ENCODE assay signal across 1 fruit fly cellular context in the genomic region with DNA sequence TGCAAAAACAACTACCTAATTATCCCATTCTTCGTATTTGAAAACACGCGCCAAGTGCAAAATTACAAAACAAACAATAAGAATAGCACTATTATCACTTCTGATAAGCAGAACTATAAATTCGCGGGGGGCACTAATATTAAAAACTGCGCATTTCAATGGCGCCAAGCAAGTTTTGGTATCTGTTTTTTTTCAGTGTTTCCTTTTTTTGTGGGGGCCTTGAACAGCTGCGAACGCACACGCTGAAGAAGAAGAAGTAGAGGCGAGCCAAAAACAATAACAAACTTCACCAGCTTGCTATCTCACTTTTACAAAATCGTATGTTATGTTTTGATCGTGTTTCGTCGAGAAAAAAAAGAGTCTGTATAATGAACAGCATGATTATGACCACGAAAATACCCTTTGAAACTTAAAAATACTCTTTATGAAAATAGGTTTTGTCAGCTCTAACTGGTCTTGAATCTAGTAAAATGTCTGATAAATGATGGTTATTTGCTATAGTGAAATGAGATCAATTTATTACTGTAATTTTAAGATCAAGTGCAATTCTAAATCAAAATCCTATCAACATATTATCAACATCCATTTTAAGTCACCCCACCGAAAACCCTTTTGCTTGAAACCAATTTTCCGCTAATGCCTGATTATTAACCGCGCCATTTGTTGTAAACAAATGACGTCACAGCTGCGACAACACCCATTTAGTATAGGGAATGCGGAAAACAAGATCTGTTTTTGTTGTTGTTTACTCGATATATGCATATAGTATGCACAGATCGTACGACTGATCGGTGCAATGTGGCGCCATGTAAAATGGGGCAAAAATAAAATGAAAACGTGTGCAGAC.
A peak's percentile ranks its signal among the peaks of the same experiment; 100 is the strongest.
TF ChIP-seq lines count a peak whose summit lies in the region.

No protein-coding gene starts in this region.

TF ChIP-seq in whole organism, embryonic, 481 proteins besides CTCF, POLR2A, EP300 and RAD21 (continued from another document and continues in another):
- TF ChIP-seq chinmo (GFP tag; IDR thresholded peaks at IDR 0.05; lab: Robert Waterston, UW; ENCODE audit: partially characterized antibody): peak; percentile 70; the same call in 2 of the 4 replicates
- peak; percentile 46; the same call in 1 of the 2 replicates for TF ChIP-seq CG11696 (GFP tag; IDR thresholded peaks at IDR 0.05; lab: Robert Waterston, UW)
- no peak for TF ChIP-seq CG42726 (GFP tag; IDR thresholded peaks at IDR 0.05; lab: Robert Waterston, UW; ENCODE audit: partially characterized antibody)
- no peak for TF ChIP-seq Poxn (GFP tag; IDR thresholded peaks at IDR 0.05; lab: Robert Waterston, UW)
- TF ChIP-seq CG10959 (GFP tag; IDR thresholded peaks at IDR 0.05; lab: Robert Waterston, UW): peak; percentile 31; the same call in 1 of the 2 replicates
- no peak for TF ChIP-seq danr (GFP tag; IDR thresholded peaks at IDR 0.05; lab: Robert Waterston, UW)
- TF ChIP-seq sc (optimal IDR thresholded peaks at IDR 0.05; lab: Kevin White, UChicago): no peak
- TF ChIP-seq sc (GFP tag; optimal IDR thresholded peaks at IDR 0.05; lab: Kevin White, UChicago): no peak
- TF ChIP-seq Taf1 (GFP tag; IDR thresholded peaks at IDR 0.05; lab: Robert Waterston, UW): no peak
- TF ChIP-seq CG6791 (GFP tag; IDR thresholded peaks at IDR 0.05; lab: Robert Waterston, UW; ENCODE audit: partially characterized antibody): no peak
- TF ChIP-seq br (optimal IDR thresholded peaks at IDR 0.05; lab: Kevin White, UChicago): no peak
- TF ChIP-seq CG3726 (GFP tag; IDR thresholded peaks at IDR 0.05; lab: Robert Waterston, UW): no peak
- TF ChIP-seq lbe (GFP tag; optimal IDR thresholded peaks at IDR 0.05; lab: Kevin White, UChicago): no peak
- TF ChIP-seq CG18476 (GFP tag; optimal IDR thresholded peaks at IDR 0.05; lab: Kevin White, UChicago): peak; percentile 15
- peak; percentile 27 for TF ChIP-seq pum (GFP tag; optimal IDR thresholded peaks at IDR 0.05; lab: Kevin White, UChicago)
- TF ChIP-seq Dbx (GFP tag; IDR thresholded peaks at IDR 0.05; lab: Robert Waterston, UW): peak; percentile 72; the same call in 2 of the 3 replicates
- TF ChIP-seq bbx (GFP tag; IDR thresholded peaks at IDR 0.05; lab: Robert Waterston, UW; ENCODE audit: partially characterized antibody): no peak
- no peak for TF ChIP-seq Bdp1 (GFP tag; optimal IDR thresholded peaks at IDR 0.05; lab: Kevin White, UChicago)
- no peak for TF ChIP-seq tup (GFP tag; optimal IDR thresholded peaks at IDR 0.05; lab: Kevin White, UChicago)
- peak; percentile 17 for TF ChIP-seq CG4617 (GFP tag; optimal IDR thresholded peaks at IDR 0.05; lab: Kevin White, UChicago; ENCODE audit: borderline replicate concordance)
- peak; percentile 63 for TF ChIP-seq Hmr (GFP tag; optimal IDR thresholded peaks at IDR 0.05; lab: Kevin White, UChicago)
- TF ChIP-seq otp (GFP tag; IDR thresholded peaks at IDR 0.05; lab: Robert Waterston, UW): no peak; the same call in 2 of the 3 replicates
- TF ChIP-seq cato (GFP tag; optimal IDR thresholded peaks at IDR 0.05; lab: Kevin White, UChicago; ENCODE audit: borderline replicate concordance): peak; percentile 2
- no peak for TF ChIP-seq dan (GFP tag; IDR thresholded peaks at IDR 0.05; lab: Robert Waterston, UW)
- peak; percentile 59; the same call in 1 of the 3 replicates for TF ChIP-seq zfh1 (GFP tag; IDR thresholded peaks at IDR 0.05; lab: Robert Waterston, UW)
- no peak for TF ChIP-seq Abd-B (GFP tag; optimal IDR thresholded peaks at IDR 0.05; lab: Kevin White, UChicago)
- TF ChIP-seq CG12299 (tag; optimal IDR thresholded peaks at IDR 0.05; lab: Kevin White, UChicago): peak; percentile 31
- TF ChIP-seq dpn (GFP tag; optimal IDR thresholded peaks at IDR 0.05; lab: Kevin White, UChicago): peak; percentile 66 to 74
- TF ChIP-seq CG14710 (tag; optimal IDR thresholded peaks at IDR 0.05; lab: Kevin White, UChicago): peak; percentile 49
- 0 out of 3 replicates have a peak, but pooled peaks have one; percentile 47 for TF ChIP-seq ken (GFP tag; IDR thresholded peaks at IDR 0.05; lab: Robert Waterston, UW)
- TF ChIP-seq CG3407 (GFP tag; optimal IDR thresholded peaks at IDR 0.05; lab: Kevin White, UChicago): peak; percentile 17
- 0 out of 2 replicates have a peak, but pooled peaks have one; percentile 36 for TF ChIP-seq CG1024 (GFP tag; IDR thresholded peaks at IDR 0.05; lab: Robert Waterston, UW)
- no peak for TF ChIP-seq pita (GFP tag; optimal IDR thresholded peaks at IDR 0.05; lab: Kevin White, UChicago)
- no peak for TF ChIP-seq gfzf (GFP tag; optimal IDR thresholded peaks at IDR 0.05; lab: Kevin White, UChicago)
- TF ChIP-seq C15 (GFP tag; IDR thresholded peaks at IDR 0.05; lab: Robert Waterston, UW): no peak
- peak; percentile 90 for TF ChIP-seq D19A (tag; optimal IDR thresholded peaks at IDR 0.05; lab: Kevin White, UChicago)
- TF ChIP-seq rib (GFP tag; IDR thresholded peaks at IDR 0.05; lab: Robert Waterston, UW): peak; percentile 68
- no peak for TF ChIP-seq CG2129 (GFP tag; IDR thresholded peaks at IDR 0.05; lab: Robert Waterston, UW; ENCODE audit: partially characterized antibody)
- TF ChIP-seq CG8290 (GFP tag; optimal IDR thresholded peaks at IDR 0.05; lab: Kevin White, UChicago): peak; percentile 24
- TF ChIP-seq CG8290 (tag; optimal IDR thresholded peaks at IDR 0.05; lab: Kevin White, UChicago): peak in 1 of 2 experiments; percentile 60
- TF ChIP-seq Dref (GFP tag; IDR thresholded peaks at IDR 0.05; lab: Robert Waterston, UW): no peak
- peak; percentile 77 for TF ChIP-seq NfI (GFP tag; optimal IDR thresholded peaks at IDR 0.05; lab: Kevin White, UChicago)
- no peak for TF ChIP-seq CG8388 (GFP tag; optimal IDR thresholded peaks at IDR 0.05; lab: Kevin White, UChicago)
- no peak; the same call in 1 of the 2 replicates for TF ChIP-seq chm (GFP tag; IDR thresholded peaks at IDR 0.05; lab: Robert Waterston, UW)
- TF ChIP-seq Antp (GFP tag; optimal IDR thresholded peaks at IDR 0.05; lab: Kevin White, UChicago): peak; percentile 74
- peak; percentile 73; the same call in 1 of the 2 replicates for TF ChIP-seq E2f2 (GFP tag; IDR thresholded peaks at IDR 0.05; lab: Robert Waterston, UW)
- no peak for TF ChIP-seq Doc3 (GFP tag; IDR thresholded peaks at IDR 0.05; lab: Robert Waterston, UW; ENCODE audit: partially characterized antibody)
- no peak; the same call in 1 of the 3 replicates for TF ChIP-seq croc (GFP tag; conservative IDR thresholded peaks at IDR 0.05; lab: Robert Waterston, UW)
- peak; percentile 57 for TF ChIP-seq Ets97D (GFP tag; optimal IDR thresholded peaks at IDR 0.05; lab: Kevin White, UChicago)
- TF ChIP-seq CG4707 (GFP tag; optimal IDR thresholded peaks at IDR 0.05; lab: Kevin White, UChicago): no peak
- TF ChIP-seq trem (tag; optimal IDR thresholded peaks at IDR 0.05; lab: Kevin White, UChicago): peak; percentile 14
- no peak for TF ChIP-seq cad (GFP tag; optimal IDR thresholded peaks at IDR 0.05; lab: Kevin White, UChicago)
- TF ChIP-seq CG15601 (tag; optimal IDR thresholded peaks at IDR 0.05; lab: Kevin White, UChicago): no peak
- TF ChIP-seq dysf (GFP tag; IDR thresholded peaks at IDR 0.05; lab: Robert Waterston, UW): peak; percentile 58; the same call in 2 of the 3 replicates
- no peak for TF ChIP-seq Sry-β (GFP tag; optimal IDR thresholded peaks at IDR 0.05; lab: Kevin White, UChicago)
- TF ChIP-seq CG18764 (GFP tag; optimal IDR thresholded peaks at IDR 0.05; lab: Kevin White, UChicago): peak; percentile 63
- no peak for TF ChIP-seq CG15011 (GFP tag; optimal IDR thresholded peaks at IDR 0.05; lab: Kevin White, UChicago)
- peak; percentile 39 for TF ChIP-seq CG4820 (GFP tag; optimal IDR thresholded peaks at IDR 0.05; lab: Kevin White, UChicago)
- no peak for TF ChIP-seq CG3995 (GFP tag; optimal IDR thresholded peaks at IDR 0.05; lab: Kevin White, UChicago)
- TF ChIP-seq sob (GFP tag; IDR thresholded peaks at IDR 0.05; lab: Robert Waterston, UW): peak; percentile 37; the same call in 1 of the 2 replicates
- TF ChIP-seq Stat92E (GFP tag; optimal IDR thresholded peaks at IDR 0.05; lab: Kevin White, UChicago): no peak
- no peak for TF ChIP-seq Hey (tag; optimal IDR thresholded peaks at IDR 0.05; lab: Kevin White, UChicago)
- no peak for TF ChIP-seq CG7271 (tag; optimal IDR thresholded peaks at IDR 0.05; lab: Kevin White, UChicago)
- peak; percentile 40 for TF ChIP-seq Myb (GFP tag; optimal IDR thresholded peaks at IDR 0.05; lab: Kevin White, UChicago)
- peak; percentile 12 for TF ChIP-seq YL-1 (GFP tag; optimal IDR thresholded peaks at IDR 0.05; lab: Kevin White, UChicago)
- no peak for TF ChIP-seq cas (GFP tag; IDR thresholded peaks at IDR 0.05; lab: Robert Waterston, UW)
- peak; percentile 62 for TF ChIP-seq caup (GFP tag; optimal IDR thresholded peaks at IDR 0.05; lab: Kevin White, UChicago; ENCODE audit: severe bottlenecking)
- peak; percentile 50 for TF ChIP-seq PHDP (tag; optimal IDR thresholded peaks at IDR 0.05; lab: Kevin White, UChicago)
- TF ChIP-seq lmd (GFP tag; IDR thresholded peaks at IDR 0.05; lab: Robert Waterston, UW): peak; percentile 55
- peak; percentile 59 for TF ChIP-seq CG30403 (GFP tag; optimal IDR thresholded peaks at IDR 0.05; lab: Kevin White, UChicago)
- TF ChIP-seq Lhr (GFP tag; optimal IDR thresholded peaks at IDR 0.05; lab: Kevin White, UChicago): no peak
- TF ChIP-seq ATbp (GFP tag; optimal IDR thresholded peaks at IDR 0.05; lab: Kevin White, UChicago): no peak
- peak; percentile 53 for TF ChIP-seq HLH54F (GFP tag; optimal IDR thresholded peaks at IDR 0.05; lab: Kevin White, UChicago)
- TF ChIP-seq ftz-f1 (GFP tag; optimal IDR thresholded peaks at IDR 0.05; lab: Kevin White, UChicago): peak; percentile 97
- TF ChIP-seq bab2 (GFP tag; optimal IDR thresholded peaks at IDR 0.05; lab: Kevin White, UChicago): peak; percentile 51
- TF ChIP-seq Fer3 (tag; optimal IDR thresholded peaks at IDR 0.05; lab: Kevin White, UChicago): peak; percentile 16
- TF ChIP-seq gsb (GFP tag; IDR thresholded peaks at IDR 0.05; lab: Robert Waterston, UW): 0 out of 2 replicates have a peak, but pooled peaks have one; percentile 16
- no peak for TF ChIP-seq CG13287 (GFP tag; IDR thresholded peaks at IDR 0.05; lab: Robert Waterston, UW; ENCODE audit: partially characterized antibody)
- peak; percentile 14 for TF ChIP-seq Ssrp (tag; optimal IDR thresholded peaks at IDR 0.05; lab: Kevin White, UChicago)
- no peak for TF ChIP-seq inv (GFP tag; IDR thresholded peaks at IDR 0.05; lab: Robert Waterston, UW; ENCODE audit: partially characterized antibody)
- TF ChIP-seq Xrp1 (GFP tag; IDR thresholded peaks at IDR 0.05; lab: Robert Waterston, UW): peak; percentile 80
- TF ChIP-seq zfh2 (GFP tag; optimal IDR thresholded peaks at IDR 0.05; lab: Kevin White, UChicago): peak; percentile 58
- peak; percentile 47 for TF ChIP-seq crc (GFP tag; optimal IDR thresholded peaks at IDR 0.05; lab: Kevin White, UChicago)
- no peak for TF ChIP-seq Jarid2 (GFP tag; optimal IDR thresholded peaks at IDR 0.05; lab: Kevin White, UChicago)
- TF ChIP-seq B-H2 (GFP tag; optimal IDR thresholded peaks at IDR 0.05; lab: Kevin White, UChicago): peak; percentile 75
- TF ChIP-seq gro (GFP tag; optimal IDR thresholded peaks at IDR 0.05; lab: Kevin White, UChicago): peak; percentile 76
- TF ChIP-seq Mad (GFP tag; optimal IDR thresholded peaks at IDR 0.05; lab: Kevin White, UChicago): no peak
- no peak for TF ChIP-seq tna (GFP tag; IDR thresholded peaks at IDR 0.05; lab: Robert Waterston, UW; ENCODE audit: partially characterized antibody)
- TF ChIP-seq en (GFP tag; optimal IDR thresholded peaks at IDR 0.05; lab: Kevin White, UChicago): peak; percentile 45
- TF ChIP-seq CG17186 (GFP tag; optimal IDR thresholded peaks at IDR 0.05; lab: Kevin White, UChicago): no peak
- TF ChIP-seq phol (tag; optimal IDR thresholded peaks at IDR 0.05; lab: Kevin White, UChicago): peak; percentile 66
- peak; percentile 23 for TF ChIP-seq fd96Cb (tag; optimal IDR thresholded peaks at IDR 0.05; lab: Kevin White, UChicago)
- peak; percentile 48 for TF ChIP-seq CG7839 (tag; optimal IDR thresholded peaks at IDR 0.05; lab: Kevin White, UChicago)
- peak; percentile 17 for TF ChIP-seq NC2α (GFP tag; optimal IDR thresholded peaks at IDR 0.05; lab: Kevin White, UChicago)
- TF ChIP-seq sens (GFP tag; lab: Kevin White, UChicago): peak; percentile 93
- no peak for TF ChIP-seq CG10462 (GFP tag; optimal IDR thresholded peaks at IDR 0.05; lab: Kevin White, UChicago)
- peak; percentile 8 for TF ChIP-seq Oli (tag; optimal IDR thresholded peaks at IDR 0.05; lab: Kevin White, UChicago)
- 0 out of 2 replicates have a peak, but pooled peaks have one; percentile 5 for TF ChIP-seq toy (GFP tag; IDR thresholded peaks at IDR 0.05; lab: Robert Waterston, UW)
- peak; percentile 5 for TF ChIP-seq jing (GFP tag; optimal IDR thresholded peaks at IDR 0.05; lab: Kevin White, UChicago)
- no peak for TF ChIP-seq HmgD (GFP tag; optimal IDR thresholded peaks at IDR 0.05; lab: Kevin White, UChicago)
- peak; percentile 70 for TF ChIP-seq CG43689 (GFP tag; IDR thresholded peaks at IDR 0.05; lab: Robert Waterston, UW)
- peak; percentile 76 for TF ChIP-seq CG14014 (GFP tag; IDR thresholded peaks at IDR 0.05; lab: Robert Waterston, UW)
- TF ChIP-seq wek (GFP tag; optimal IDR thresholded peaks at IDR 0.05; lab: Kevin White, UChicago): no peak
- TF ChIP-seq tgo (GFP tag; IDR thresholded peaks at IDR 0.05; lab: Robert Waterston, UW): peak; percentile 67
- TF ChIP-seq H15 (GFP tag; IDR thresholded peaks at IDR 0.05; lab: Robert Waterston, UW): peak; percentile 68; the same call in 2 of the 3 replicates
- peak; percentile 61 for TF ChIP-seq CG4730 (GFP tag; IDR thresholded peaks at IDR 0.05; lab: Robert Waterston, UW)
- no peak for TF ChIP-seq Six4 (GFP tag; optimal IDR thresholded peaks at IDR 0.05; lab: Kevin White, UChicago)
- TF ChIP-seq Med (GFP tag; lab: Kevin White, UChicago): peak; percentile 95
- peak; percentile 20 for TF ChIP-seq B-H1 (GFP tag; IDR thresholded peaks at IDR 0.05; lab: Robert Waterston, UW)
- TF ChIP-seq Bgb (GFP tag; IDR thresholded peaks at IDR 0.05; lab: Robert Waterston, UW; ENCODE audit: partially characterized antibody): no peak
- TF ChIP-seq tap (tag; optimal IDR thresholded peaks at IDR 0.05; lab: Kevin White, UChicago): no peak
- peak; percentile 0 for TF ChIP-seq luna (GFP tag; optimal IDR thresholded peaks at IDR 0.05; lab: Kevin White, UChicago)
- TF ChIP-seq psq (GFP tag; optimal IDR thresholded peaks at IDR 0.05; lab: Kevin White, UChicago): peak; percentile 67
- TF ChIP-seq CG8359 (GFP tag; optimal IDR thresholded peaks at IDR 0.05; lab: Kevin White, UChicago; ENCODE audit: borderline replicate concordance): no peak
- peak; percentile 60 for TF ChIP-seq MBD-R2 (GFP tag; IDR thresholded peaks at IDR 0.05; lab: Robert Waterston, UW)
- peak; percentile 3 for TF ChIP-seq disco-r (GFP tag; optimal IDR thresholded peaks at IDR 0.05; lab: Kevin White, UChicago)
- TF ChIP-seq scrt (GFP tag; optimal IDR thresholded peaks at IDR 0.05; lab: Kevin White, UChicago): peak; percentile 40
- peak; percentile 63 for TF ChIP-seq CG4424 (GFP tag; optimal IDR thresholded peaks at IDR 0.05; lab: Kevin White, UChicago)
